Worm (Caenorhabditis elegans) whole organism, early embryonic: ENCODE data around the gene rbm-17.

Experiments
- B0310.2 ChIP-seq: sonication (generic microtip); optimal IDR thresholded peaks from 2 replicates; lab custom pipeline; 2016; ENCODE audit warnings: mild to moderate bottlenecking, missing genetic modification characterization, missing compliant biosample characterization
- F13C5.2 ChIP-seq: sonication (generic microtip); optimal IDR thresholded peaks from 2 replicates; lab custom pipeline; 2017; ENCODE audit warnings: mild to moderate bottlenecking, missing genetic modification characterization, inconsistent platforms, missing compliant biosample characterization
- aly-1 ChIP-seq: sonication (generic microtip); optimal IDR thresholded peaks from 2 replicates; lab custom pipeline; 2016; ENCODE audit warnings: missing genetic modification characterization, missing compliant biosample characterization
- ama-1 ChIP-seq: fragments of 150-350 bp; optimal IDR thresholded peaks from 2 replicates; lab custom pipeline; 2014
- ceh-13 ChIP-seq: fragments of 200-800 bp; sonication (Bioruptor generic); optimal IDR thresholded peaks from 2 replicates; lab custom pipeline; 2018; ENCODE audit warnings: mild to moderate bottlenecking, missing genetic modification characterization, missing compliant biosample characterization
- ceh-36 ChIP-seq: sonication (generic microtip); optimal IDR thresholded peaks from 2 replicates; lab custom pipeline; 2016; ENCODE audit warnings: missing genetic modification characterization, inconsistent platforms, missing compliant biosample characterization
- flt-1 ChIP-seq: fragments of 200-800 bp; sonication (Bioruptor generic); IDR thresholded peaks from 2 replicates; pipeline ENCODE4 v1.3.6; 2022; ENCODE audit warnings: missing genetic modification characterization, missing compliant biosample characterization
- hmbx-1 ChIP-seq: sonication (generic microtip); optimal IDR thresholded peaks from 2 replicates; lab custom pipeline; 2016; ENCODE audit warnings: mild to moderate bottlenecking, missing genetic modification characterization, missing compliant biosample characterization
- hmg-4 ChIP-seq: fragments of 200-800 bp; sonication (Bioruptor generic); optimal IDR thresholded peaks from 2 replicates; lab custom pipeline; 2018; ENCODE audit warnings: mild to moderate bottlenecking, missing genetic modification characterization, missing compliant biosample characterization
- hnd-1 ChIP-seq: sonication (generic microtip); optimal IDR thresholded peaks from 2 replicates; lab custom pipeline; 2016; ENCODE audit warnings: missing genetic modification characterization, missing compliant biosample characterization
- scrt-1 ChIP-seq: fragments of 200-800 bp; sonication (Bioruptor generic); IDR thresholded peaks from 2 replicates; pipeline ENCODE4 v1.3.6; 2022; ENCODE audit warnings: missing genetic modification characterization, missing compliant biosample characterization
- tbx-37 ChIP-seq: fragments of 200-800 bp; sonication (Bioruptor generic); conservative IDR thresholded peaks from 2 replicates; pipeline ENCODE4 v1.3.6; 2022; ENCODE audit warnings: missing genetic modification reagents, missing genetic modification characterization, missing compliant biosample characterization
- tra-4 ChIP-seq: sonication (generic microtip); optimal IDR thresholded peaks from 2 replicates; lab custom pipeline; 2017; ENCODE audit warnings: missing genetic modification characterization, missing compliant biosample characterization

- TF ChIP-seq ama-1 (lab: Kevin White, UChicago) (no peak), aly-1 (no peak), flt-1 (GFP tag; lab: Robert Waterston, UW) (no peak), ceh-13 (GFP tag; lab: Kevin White, UChicago) (no peak), hmg-4 (GFP tag; lab: Kevin White, UChicago) (no peak), B0310.2 (tag; lab: Kevin White, UChicago) (no peak), hnd-1 (tag; lab: Kevin White, UChicago) (no peak), tra-4 (tag; lab: Kevin White, UChicago) (no peak), scrt-1 (GFP tag; lab: Robert Waterston, UW) (no peak), F13C5.2 (tag; lab: Kevin White, UChicago) (no peak), hmbx-1 (tag; lab: Kevin White, UChicago) (no peak), ceh-36 (tag; lab: Kevin White, UChicago) (no peak), tbx-37 (GFP tag; lab: Robert Waterston, UW) (no peak)
These were observed 26.9 kb downstream of the rbm-17 start, which contains the start of gene ZK809.9 for ce11 chrIV:11665010-11665409.
